Worm (Caenorhabditis elegans) whole organism, early embryonic: Measurements from ENCODE around the gene C53D6.7.

Experiments
- aly-1 ChIP-seq: sonication (generic microtip); optimal IDR thresholded peaks from 2 replicates; lab custom pipeline; 2016; ENCODE audit warnings: missing genetic modification characterization, missing compliant biosample characterization
- ama-1 ChIP-seq: fragments of 150-350 bp; optimal IDR thresholded peaks from 2 replicates; lab custom pipeline; 2014
- flt-1 ChIP-seq: fragments of 200-800 bp; sonication (Bioruptor generic); IDR thresholded peaks from 2 replicates; pipeline ENCODE4 v1.3.6; 2022; ENCODE audit warnings: missing genetic modification characterization, missing compliant biosample characterization
- pes-1 ChIP-seq: fragments of 200-800 bp; sonication (Bioruptor generic); IDR thresholded peaks from 2 replicates; pipeline ENCODE4 v1.3.6; 2022; ENCODE audit warnings: missing genetic modification reagents, missing genetic modification characterization, missing compliant biosample characterization
- tbx-37 ChIP-seq: fragments of 200-800 bp; sonication (Bioruptor generic); conservative IDR thresholded peaks from 2 replicates; pipeline ENCODE4 v1.3.6; 2022; ENCODE audit warnings: missing genetic modification reagents, missing genetic modification characterization, missing compliant biosample characterization

DNA sequence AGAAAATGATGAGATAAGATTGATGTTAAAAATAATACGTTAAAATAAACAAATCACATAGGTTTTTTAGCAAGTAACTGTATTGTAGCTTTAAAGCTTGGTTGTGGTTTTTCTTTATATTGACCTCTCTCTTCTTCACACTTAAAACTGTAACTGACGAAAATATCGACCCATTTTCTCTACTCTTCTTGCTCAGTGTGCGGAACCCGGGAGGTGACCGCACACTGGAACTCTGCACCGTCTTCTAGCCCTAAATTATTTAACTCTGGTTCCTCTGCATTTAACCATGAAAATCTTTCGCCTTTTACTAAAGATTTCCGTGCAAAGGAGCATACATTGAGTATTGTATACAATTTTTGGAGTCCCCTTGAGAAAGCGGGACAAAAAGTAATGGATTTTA, 42.5 kb downstream of the C53D6.7 start:
- no peak for TF ChIP-seq tbx-37
- no peak for TF ChIP-seq ama-1 (lab: Kevin White, UChicago)
- no peak for TF ChIP-seq flt-1 (GFP tag; lab: Robert Waterston, UW)
- TF ChIP-seq pes-1 (GFP tag; lab: Robert Waterston, UW) = no peak
- no peak for TF ChIP-seq aly-1 (tag; lab: Kevin White, UChicago)
